Fruit fly (Drosophila melanogaster): ENCODE results near the gene CG31643.

Gene CG31643

dm6 chr2L:6051212-6051621, 13.3 kb downstream of the CG31643 start (continued):
- TF ChIP-seq CG4617 (GFP tag; optimal IDR thresholded peaks at IDR 0.05; ENCODE audit: borderline replicate concordance) (peak; percentile 57), br (optimal IDR thresholded peaks at IDR 0.05) (no peak), CG2202 (tag; optimal IDR thresholded peaks at IDR 0.05) (peak; percentile 95), CG13775 (GFP tag; optimal IDR thresholded peaks at IDR 0.05) (peak; percentile 95), Sox102F (GFP tag; optimal IDR thresholded peaks at IDR 0.05) (peak; percentile 95), CG8478 (optimal IDR thresholded peaks at IDR 0.05) (peak; percentile 12), stwl (tag; optimal IDR thresholded peaks at IDR 0.05) (peak; percentile 42), kah (GFP tag; optimal IDR thresholded peaks at IDR 0.05) (peak; percentile 92), Neu2 (GFP tag; optimal IDR thresholded peaks at IDR 0.05; ENCODE audit: borderline replicate concordance) (peak; percentile 58), sisA (GFP tag; IDR thresholded peaks at IDR 0.05) (peak; percentile 76), CG30403 (GFP tag; optimal IDR thresholded peaks at IDR 0.05) (peak; percentile 96), CG9437 (GFP tag; optimal IDR thresholded peaks at IDR 0.05) (peak; percentile 90), BEAF-32 (GFP tag; optimal IDR thresholded peaks at IDR 0.05) (no peak), MBD-R2 (GFP tag; IDR thresholded peaks at IDR 0.05) (peak; percentile 86), Eip74EF (GFP tag; optimal IDR thresholded peaks at IDR 0.05) (peak in 1 of 2 experiments; percentile 97), CG3065 (GFP tag; optimal IDR thresholded peaks at IDR 0.05) (peak; percentile 80), Bgb (GFP tag; IDR thresholded peaks at IDR 0.05; ENCODE audit: partially characterized antibody) (no peak), ab (GFP tag; optimal IDR thresholded peaks at IDR 0.05) (peak; percentile 60), Camta (GFP tag; optimal IDR thresholded peaks at IDR 0.05) (peak; percentile 95), CG18764 (GFP tag; optimal IDR thresholded peaks at IDR 0.05) (peak; percentile 85), sna (GFP tag; IDR thresholded peaks at IDR 0.05; ENCODE audit: partially characterized antibody) (no peak), CG12071 (GFP tag; optimal IDR thresholded peaks at IDR 0.05) (peak; percentile 98), CG18262 (tag; optimal IDR thresholded peaks at IDR 0.05) (peak; percentile 97), CG32767 (GFP tag; IDR thresholded peaks at IDR 0.05) (peak; percentile 93), Six4 (GFP tag; optimal IDR thresholded peaks at IDR 0.05) (peak; percentile 93), Hand (GFP tag; optimal IDR thresholded peaks at IDR 0.05) (peak; percentile 98), gce (GFP tag; IDR thresholded peaks at IDR 0.05) (peak; percentile 91), CG9609 (GFP tag; optimal IDR thresholded peaks at IDR 0.05) (peak; percentile 88), Ets65A (GFP tag) (peak; percentile 99), HLH4C (GFP tag; IDR thresholded peaks at IDR 0.05; ENCODE audit: partially characterized antibody) (no peak), Sry-δ (GFP tag; optimal IDR thresholded peaks at IDR 0.05) (peak; percentile 48), kni (GFP tag; optimal IDR thresholded peaks at IDR 0.05) (peak; percentile 90), dan (GFP tag; IDR thresholded peaks at IDR 0.05) (no peak), MESR4 (GFP tag; optimal IDR thresholded peaks at IDR 0.05) (peak; percentile 46), pan (optimal IDR thresholded peaks at IDR 0.05) (no peak), pan (GFP tag; optimal IDR thresholded peaks at IDR 0.05 in 1 of 2, IDR thresholded peaks at IDR 0.05 in 1 of 2) (peak in 1 of 2 experiments; percentile 94), CG18011 (GFP tag; optimal IDR thresholded peaks at IDR 0.05) (peak; percentile 86), prd (optimal IDR thresholded peaks at IDR 0.05) (no peak), prd (GFP tag; IDR thresholded peaks at IDR 0.05) (peak; percentile 84), pnt (GFP tag; optimal IDR thresholded peaks at IDR 0.05) (peak; percentile 88), ewg (GFP tag; optimal IDR thresholded peaks at IDR 0.05) (peak; percentile 88), Dfd (GFP tag; optimal IDR thresholded peaks at IDR 0.05) (no peak), eyg (GFP tag; optimal IDR thresholded peaks at IDR 0.05) (peak; percentile 92), Lhr (GFP tag; optimal IDR thresholded peaks at IDR 0.05) (peak; percentile 79), chinmo (GFP tag; IDR thresholded peaks at IDR 0.05; ENCODE audit: partially characterized antibody) (no peak), Hey (tag; optimal IDR thresholded peaks at IDR 0.05) (peak; percentile 85), schlank (tag; optimal IDR thresholded peaks at IDR 0.05) (peak; percentile 95), ase (GFP tag; IDR thresholded peaks at IDR 0.05) (peak; percentile 83), CG6272 (GFP tag; IDR thresholded peaks at IDR 0.05) (peak; percentile 58; the same call in 1 of the 2 replicates), jigr1 (GFP tag; IDR thresholded peaks at IDR 0.05) (0 out of 3 replicates have a peak, but pooled peaks have one; percentile 17), Lim3 (GFP tag; IDR thresholded peaks at IDR 0.05) (0 out of 2 replicates have a peak, but pooled peaks have one; percentile 60)

Data from whole organism, embryonic.